Worm (Caenorhabditis elegans) whole organism, L2 larva: Measurements from ENCODE around the gene cox-5A.

Experiments
- C34F6.9 ChIP-seq: fragments of 150-350 bp; optimal IDR thresholded peaks from 2 replicates; lab custom pipeline; 2014; ENCODE audit warnings: missing biosample characterization, missing genetic modification characterization
- F13H6.1 ChIP-seq: sonication (generic microtip); optimal IDR thresholded peaks from 2 replicates; lab custom pipeline; 2016; ENCODE audit warnings: missing genetic modification characterization, missing compliant biosample characterization
- R02D3.7 ChIP-seq: fragments of 150-350 bp; optimal IDR thresholded peaks from 2 replicates; lab custom pipeline; 2014; ENCODE audit warnings: missing biosample characterization, missing genetic modification characterization
- ZK546.5 ChIP-seq: sonication (generic microtip); optimal IDR thresholded peaks from 2 replicates; lab custom pipeline; 2017; ENCODE audit warnings: missing biosample characterization, missing genetic modification characterization
- alr-1 ChIP-seq: fragments of 150-350 bp; optimal IDR thresholded peaks from 2 replicates; lab custom pipeline; 2014; ENCODE audit warnings: missing biosample characterization, missing genetic modification characterization
- aly-2 ChIP-seq: fragments of 150-350 bp; optimal IDR thresholded peaks from 2 replicates; lab custom pipeline; 2014; ENCODE audit warnings: missing biosample characterization, missing genetic modification characterization
- blmp-1 ChIP-seq: sonication (generic microtip); optimal IDR thresholded peaks from 2 replicates; lab custom pipeline; 2017; ENCODE audit warnings: missing genetic modification characterization, mild to moderate bottlenecking, missing compliant biosample characterization, antibody characterized with exemption, moderate library complexity; ENCODE audit not compliant: insufficient read depth
- dmd-4 ChIP-seq: sonication (generic microtip); optimal IDR thresholded peaks from 2 replicates; lab custom pipeline; 2017; ENCODE audit warnings: missing biosample characterization, missing genetic modification characterization
- egl-27 ChIP-seq: sonication (generic microtip); optimal IDR thresholded peaks from 3 replicates; lab custom pipeline; 2017; ENCODE audit warnings: missing biosample characterization, missing genetic modification reagents, missing genetic modification characterization
- elt-1 ChIP-seq: fragments of 150-350 bp; optimal IDR thresholded peaks from 2 replicates; lab custom pipeline; 2014; ENCODE audit warnings: missing biosample characterization, missing genetic modification characterization
- elt-3 ChIP-seq: sonication (generic microtip); optimal IDR thresholded peaks from 2 replicates; lab custom pipeline; 2017; ENCODE audit warnings: missing biosample characterization, missing genetic modification characterization
- fos-1 ChIP-seq: fragments of 150-350 bp; optimal IDR thresholded peaks from 2 replicates; lab custom pipeline; 2014; ENCODE audit warnings: missing biosample characterization, missing genetic modification characterization
- gmeb-1 ChIP-seq: fragments of 150-350 bp; optimal IDR thresholded peaks from 2 replicates; lab custom pipeline; 2014; ENCODE audit warnings: missing biosample characterization, missing genetic modification characterization
- lin-11 ChIP-seq: fragments of 150-350 bp; sonication (generic microtip); optimal IDR thresholded peaks from 2 replicates; lab custom pipeline; 2014; ENCODE audit warnings: missing biosample characterization, missing genetic modification characterization, inconsistent platforms, mixed read lengths
- lin-13 ChIP-seq: fragments of 150-350 bp; optimal IDR thresholded peaks from 2 replicates; lab custom pipeline; 2014; ENCODE audit warnings: missing biosample characterization, missing genetic modification reagents, missing genetic modification characterization
- lin-39 ChIP-seq: fragments of 150-350 bp; optimal IDR thresholded peaks from 2 replicates; lab custom pipeline; 2014; ENCODE audit warnings: missing biosample characterization, missing genetic modification reagents, missing genetic modification characterization
- lsy-2 ChIP-seq, 2 experiments: fragments of 150-350 bp in 1 of 2; sonication (generic microtip) in 1 of 2; optimal IDR thresholded peaks; 2 replicates each; lab custom pipeline; 2014 to 2017; ENCODE audit warnings: missing biosample characterization in 2 of 2, missing genetic modification characterization in 2 of 2
- mab-5 ChIP-seq: fragments of 150-350 bp; optimal IDR thresholded peaks from 2 replicates; lab custom pipeline; 2014; ENCODE audit warnings: missing biosample characterization, missing genetic modification characterization
- mdl-1 ChIP-seq, 2 experiments: fragments of 150-350 bp in 1 of 2; sonication (generic microtip) in 1 of 2; optimal IDR thresholded peaks; 2 replicates each; lab custom pipeline; 2017; ENCODE audit warnings: missing biosample characterization in 2 of 2, missing genetic modification characterization in 2 of 2
- nhr-10 ChIP-seq: sonication (generic microtip); optimal IDR thresholded peaks from 2 replicates; lab custom pipeline; 2017; ENCODE audit warnings: missing biosample characterization, missing genetic modification characterization
- nhr-11 ChIP-seq: fragments of 150-350 bp; optimal IDR thresholded peaks from 2 replicates; lab custom pipeline; 2014; ENCODE audit warnings: missing biosample characterization, missing genetic modification characterization
- nhr-12 ChIP-seq: fragments of 150-350 bp; optimal IDR thresholded peaks from 2 replicates; lab custom pipeline; 2014; ENCODE audit warnings: missing biosample characterization, missing genetic modification characterization
- nhr-129 ChIP-seq: fragments of 150-350 bp; optimal IDR thresholded peaks from 2 replicates; lab custom pipeline; 2014; ENCODE audit warnings: missing biosample characterization, missing genetic modification characterization
- nhr-237 ChIP-seq: fragments of 150-350 bp; optimal IDR thresholded peaks from 2 replicates; lab custom pipeline; 2014; ENCODE audit warnings: missing biosample characterization, missing genetic modification characterization
- nhr-6 ChIP-seq: fragments of 150-350 bp; optimal IDR thresholded peaks from 2 replicates; lab custom pipeline; 2014; ENCODE audit warnings: missing biosample characterization, missing genetic modification characterization
- sem-4 ChIP-seq: fragments of 150-350 bp; optimal IDR thresholded peaks from 2 replicates; lab custom pipeline; 2014; ENCODE audit warnings: missing biosample characterization, missing genetic modification reagents, missing genetic modification characterization
- skn-1 ChIP-seq: sonication (generic microtip); optimal IDR thresholded peaks from 2 replicates; lab custom pipeline; 2017; ENCODE audit warnings: missing biosample characterization, missing genetic modification characterization
- sma-3 ChIP-seq: sonication (generic microtip); optimal IDR thresholded peaks from 2 replicates; lab custom pipeline; 2016; ENCODE audit warnings: missing genetic modification reagents, missing genetic modification characterization, missing compliant biosample characterization
- snpc-4 ChIP-seq: fragments of 150-350 bp; optimal IDR thresholded peaks from 2 replicates; lab custom pipeline; 2014; ENCODE audit warnings: missing biosample characterization, missing genetic modification characterization
- zag-1 ChIP-seq: fragments of 150-350 bp; optimal IDR thresholded peaks from 2 replicates; lab custom pipeline; 2014; ENCODE audit warnings: missing biosample characterization, missing genetic modification characterization
- ztf-4 ChIP-seq: fragments of 150-350 bp; optimal IDR thresholded peaks from 2 replicates; lab custom pipeline; 2014; ENCODE audit warnings: missing biosample characterization, missing genetic modification characterization

Gene cox-5A

DNA sequence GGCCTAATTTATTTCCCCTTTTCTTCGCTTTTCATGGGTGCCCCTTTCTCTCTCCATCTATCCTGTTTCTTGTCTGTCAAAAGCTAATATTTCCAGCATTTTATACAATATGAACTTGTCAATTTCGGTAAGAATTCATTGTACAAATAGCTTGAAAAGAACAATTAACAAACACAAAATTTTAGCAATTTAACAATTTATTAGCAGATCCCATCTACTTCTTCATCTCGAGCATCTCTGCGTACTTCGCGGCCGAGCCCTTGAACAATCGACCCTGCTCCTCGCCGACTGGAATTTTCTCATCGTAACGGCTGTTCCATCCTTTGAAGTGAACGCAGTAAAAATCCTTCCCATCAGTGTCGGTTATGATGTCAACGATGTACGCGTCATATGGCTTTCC, 29.6 kb upstream of the cox-5A start:
- TF ChIP-seq blmp-1 (tag; lab: Kevin White, UChicago) (no peak), lin-11 (no peak), dmd-4 (no peak), R02D3.7 (tag; lab: Kevin White, UChicago) (no peak), zag-1 (tag; lab: Kevin White, UChicago) (no peak), mdl-1 (tag; optimal IDR thresholded peaks at IDR 0.05; lab: Kevin White, UChicago) (no peak), fos-1 (tag; lab: Kevin White, UChicago) (no peak)

DNA sequence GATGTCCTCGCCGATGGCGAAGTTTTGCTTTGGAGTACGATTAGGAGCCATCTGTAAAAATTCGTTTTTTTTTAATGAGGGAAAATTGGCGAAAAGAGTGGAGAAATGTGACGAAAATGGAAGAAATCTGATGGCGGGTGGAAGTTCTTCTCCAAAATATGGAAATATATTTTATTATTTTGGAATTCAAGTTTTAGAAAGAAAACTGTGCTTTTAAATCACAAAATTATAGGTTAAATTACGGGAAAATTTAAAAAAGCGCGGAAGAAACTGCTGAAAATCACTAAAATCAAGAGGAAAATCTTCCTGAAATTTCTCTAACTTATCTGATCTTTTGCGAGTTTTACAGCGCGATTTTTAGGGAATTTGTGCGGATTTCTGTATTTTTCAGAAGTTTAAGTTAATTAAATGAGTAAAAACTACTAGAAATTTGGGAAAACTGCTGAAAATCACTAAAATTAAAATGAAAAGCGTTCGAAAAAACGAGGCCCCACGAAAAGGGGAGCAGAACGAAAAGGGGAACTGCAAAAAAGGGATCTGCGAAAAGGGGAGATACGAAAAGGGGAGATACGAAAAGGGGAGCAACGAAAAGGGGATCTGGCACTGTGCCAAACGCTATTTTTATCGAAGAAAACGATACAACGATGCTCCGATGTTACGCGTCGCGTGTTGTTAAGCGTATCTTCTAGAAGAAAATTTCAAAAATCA, 27.6 kb upstream of the cox-5A start, which contains the start of the genes cec-7 and enu-3.5:
Gene cec-7, minus strand, starts transcription at position 51 of the 708 bp plus-strand sequence.
Gene enu-3.5, plus strand, starts transcription at position 670 of the 708 bp plus-strand sequence.
- TF ChIP-seq nhr-11 (tag; lab: Kevin White, UChicago) (no peak), snpc-4 (tag; lab: Kevin White, UChicago) (no peak), lin-39 (tag; lab: Kevin White, UChicago) (no peak), mdl-1 (tag; optimal IDR thresholded peaks at IDR 0.05; lab: Kevin White, UChicago) (no peak), lsy-2 (tag; optimal IDR thresholded peaks at IDR 0.05; lab: Kevin White, UChicago) (no peak), nhr-237 (tag; lab: Kevin White, UChicago) (no peak), nhr-6 (tag; lab: Kevin White, UChicago) (no peak), R02D3.7 (tag; lab: Kevin White, UChicago) (no peak), egl-27 (no peak), sma-3 (GFP tag; lab: Kevin White, UChicago) (no peak), elt-3 (tag; lab: Kevin White, UChicago) (no peak), lin-13 (GFP tag; lab: Kevin White, UChicago) (no peak), skn-1 (tag; lab: Kevin White, UChicago) (no peak), sem-4 (tag; lab: Kevin White, UChicago) (no peak), nhr-129 (tag; lab: Kevin White, UChicago) (no peak), nhr-12 (tag; lab: Kevin White, UChicago) (no peak), gmeb-1 (no peak), mab-5 (tag; lab: Kevin White, UChicago) (no peak), ztf-4 (tag; lab: Kevin White, UChicago) (no peak), ZK546.5 (tag; lab: Kevin White, UChicago) (no peak)

DNA sequence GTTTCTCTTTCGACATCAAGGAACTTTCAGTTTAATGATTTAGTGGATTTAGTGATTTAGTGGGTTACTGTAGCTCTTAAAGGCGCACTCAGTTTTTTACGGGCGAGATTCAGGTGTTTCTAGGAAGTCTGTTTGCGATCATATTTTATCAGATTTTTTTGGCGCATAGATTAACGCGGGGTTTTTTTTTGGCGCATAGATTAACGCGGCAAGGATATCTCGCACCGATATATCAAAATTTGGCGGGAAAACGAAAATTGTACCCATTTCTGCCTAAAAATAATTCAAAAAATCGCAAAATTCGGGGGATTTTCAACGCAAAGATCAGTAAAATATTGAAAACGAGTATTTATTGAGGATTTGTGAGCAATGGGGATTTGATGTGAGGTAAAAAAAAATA, 24.6 kb upstream of the cox-5A start:
- no peak for TF ChIP-seq aly-2
- TF ChIP-seq C34F6.9, result no peak

DNA sequence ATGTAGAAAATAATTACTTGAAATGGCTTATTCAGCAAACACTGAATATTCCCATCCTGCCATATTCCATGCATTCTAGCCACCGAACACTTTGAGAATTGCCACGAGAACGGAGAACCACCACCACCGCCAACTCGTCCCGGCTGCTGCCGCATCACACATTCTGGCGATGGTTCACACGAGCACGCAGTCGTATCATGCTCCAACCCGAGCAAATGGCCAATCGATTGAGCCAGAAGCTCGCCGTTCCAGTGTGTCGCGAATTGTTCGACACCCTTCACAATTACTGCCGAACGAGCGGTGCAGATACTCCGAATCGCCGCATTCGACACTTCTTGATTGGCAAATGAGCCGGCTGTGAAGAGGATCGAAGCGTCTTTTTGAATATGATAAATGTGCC, 20.1 kb upstream of the cox-5A start:
- no peak for TF ChIP-seq mab-5 (tag; lab: Kevin White, UChicago)
- TF ChIP-seq dmd-4, result no peak
- no peak for TF ChIP-seq sem-4 (tag; lab: Kevin White, UChicago)
- no peak for TF ChIP-seq F13H6.1
- no peak for TF ChIP-seq R02D3.7 (tag; lab: Kevin White, UChicago)
- no peak for TF ChIP-seq gmeb-1
- TF ChIP-seq mdl-1 (tag; optimal IDR thresholded peaks at IDR 0.05; lab: Kevin White, UChicago), result no peak
- TF ChIP-seq nhr-10 (tag; lab: Kevin White, UChicago), result no peak
- TF ChIP-seq, all 48 proteins: peak for 0

DNA sequence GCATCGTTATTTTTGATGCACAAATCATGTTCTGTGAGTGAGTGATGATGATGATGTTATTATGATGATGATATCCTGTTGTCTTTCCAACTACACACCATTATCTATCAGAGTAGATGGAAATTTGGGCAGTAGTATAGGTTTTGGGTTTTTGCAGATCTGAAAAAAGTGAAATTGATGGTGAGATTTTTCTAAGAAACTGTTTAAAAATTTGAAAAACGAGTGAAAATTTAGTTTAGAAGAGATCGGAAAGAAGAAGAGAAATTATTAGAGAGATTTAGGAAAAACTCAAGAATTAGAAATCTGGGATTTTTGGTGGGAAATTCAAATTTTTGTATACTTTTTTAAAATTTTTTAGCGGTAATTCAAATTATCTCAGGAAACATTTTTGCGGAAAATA, 13.7 kb upstream of the cox-5A start, which contains the start of the genes Y37D8A.29 and unc-71:
Gene Y37D8A.29, minus strand, starts transcription at position 101 of the 400 bp plus-strand sequence.
Gene unc-71, minus strand, starts transcription at position 159 of the 400 bp plus-strand sequence.
- TF ChIP-seq sem-4 (tag; lab: Kevin White, UChicago) (no peak), nhr-237 (tag; lab: Kevin White, UChicago) (no peak), aly-2 (no peak)
- TF ChIP-seq, all 48 proteins: peak for 0

DNA sequence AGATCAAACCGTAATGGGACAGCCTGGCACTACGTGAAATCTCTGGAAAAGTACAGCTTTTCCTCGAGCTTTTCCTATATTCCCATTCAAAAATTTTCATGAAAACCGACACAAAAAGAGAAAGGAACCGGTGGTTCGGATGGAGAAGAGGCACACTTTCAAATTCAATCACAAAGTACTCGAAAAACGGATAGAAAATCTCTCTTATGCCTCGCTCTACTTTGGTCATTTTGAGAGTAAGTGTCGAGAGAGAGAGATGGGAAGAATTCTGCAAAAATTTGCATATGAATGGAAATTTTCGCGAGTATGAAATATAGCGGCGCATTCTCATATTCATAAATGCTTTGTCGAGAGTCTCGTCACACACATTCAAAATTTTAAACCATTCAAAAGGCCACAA, 12.5 kb upstream of the cox-5A start:
- no peak for TF ChIP-seq elt-1 (tag; lab: Kevin White, UChicago)
- TF ChIP-seq lin-11, result no peak
- TF ChIP-seq lin-13 (GFP tag; lab: Kevin White, UChicago), result no peak
- TF ChIP-seq lsy-2 (tag; optimal IDR thresholded peaks at IDR 0.05; lab: Kevin White, UChicago), result no peak
- no peak for TF ChIP-seq alr-1 (tag; lab: Kevin White, UChicago)
- TF ChIP-seq, all 48 proteins: peak for 0
